Fruit fly (Drosophila melanogaster): ENCODE results near the gene vir-1.

dm6 chr2L:12457201-12457600 lies 34.0 kb upstream of the vir-1 start:
- TF ChIP-seq CG8478 (optimal IDR thresholded peaks at IDR 0.05) (no peak), Dll (optimal IDR thresholded peaks at IDR 0.05) (no peak), pan (optimal IDR thresholded peaks at IDR 0.05) (no peak), psq (optimal IDR thresholded peaks at IDR 0.05) (no peak), usp (GFP tag; optimal IDR thresholded peaks at IDR 0.05) (no peak)

Measured in whole organism.